Fruit fly (Drosophila melanogaster): ENCODE measurements around the gene Sry-beta.

The Sry-beta gene

dm6 chr3R:30092700-30093044 lies 53.2 kb downstream of the Sry-beta start (continued):
- TF ChIP-seq Gug (GFP tag; IDR thresholded peaks at IDR 0.05) (peak; percentile 78), schlank (tag; optimal IDR thresholded peaks at IDR 0.05) (peak; percentile 81), CG11696 (GFP tag; IDR thresholded peaks at IDR 0.05) (peak; percentile 51), Chrac-16 (GFP tag; optimal IDR thresholded peaks at IDR 0.05) (peak; percentile 81), repo (GFP tag; optimal IDR thresholded peaks at IDR 0.05) (peak; percentile 83), Hr39 (optimal IDR thresholded peaks at IDR 0.05) (no peak), CG12299 (tag; optimal IDR thresholded peaks at IDR 0.05) (peak; percentile 81), CG10654 (GFP tag; optimal IDR thresholded peaks at IDR 0.05) (peak; percentile 80), CG6813 (GFP tag; optimal IDR thresholded peaks at IDR 0.05) (peak; percentile 77), H2.0 (GFP tag; IDR thresholded peaks at IDR 0.05) (peak; percentile 72), br (optimal IDR thresholded peaks at IDR 0.05) (no peak), Ssrp (tag; optimal IDR thresholded peaks at IDR 0.05) (peak; percentile 75), CG6854 (GFP tag; optimal IDR thresholded peaks at IDR 0.05) (peak; percentile 69), CG13624 (GFP tag; optimal IDR thresholded peaks at IDR 0.05) (peak; percentile 89), CG17612 (GFP tag; IDR thresholded peaks at IDR 0.05) (peak; percentile 76), E2f1 (GFP tag; IDR thresholded peaks at IDR 0.05) (peak; percentile 88), chinmo (GFP tag; IDR thresholded peaks at IDR 0.05; ENCODE audit: partially characterized antibody) (0 out of 4 replicates have a peak, but pooled peaks have one; percentile 47), CG18262 (tag; optimal IDR thresholded peaks at IDR 0.05) (peak; percentile 81), CG11723 (GFP tag; optimal IDR thresholded peaks at IDR 0.05) (peak; percentile 2), CG34422 (GFP tag; IDR thresholded peaks at IDR 0.05) (peak; percentile 90), phol (tag; optimal IDR thresholded peaks at IDR 0.05) (peak; percentile 79), cad (GFP tag; optimal IDR thresholded peaks at IDR 0.05) (no peak), Oaz (GFP tag; IDR thresholded peaks at IDR 0.05) (peak; percentile 73), zf30C (GFP tag; optimal IDR thresholded peaks at IDR 0.05) (peak; percentile 69), CG12769 (tag; optimal IDR thresholded peaks at IDR 0.05) (peak; percentile 96), gsb (GFP tag; IDR thresholded peaks at IDR 0.05) (peak; percentile 80), slou (GFP tag; optimal IDR thresholded peaks at IDR 0.05) (no peak), CG11560 (tag; IDR thresholded peaks at IDR 0.05) (peak; percentile 73; the same call in 2 of the 3 replicates), CG3847 (GFP tag; IDR thresholded peaks at IDR 0.05) (peak; percentile 87), kay (GFP tag; optimal IDR thresholded peaks at IDR 0.05) (peak; percentile 69), CG10431 (GFP tag; optimal IDR thresholded peaks at IDR 0.05) (peak; percentile 7), CG18619 (GFP tag; optimal IDR thresholded peaks at IDR 0.05) (peak; percentile 80), pros (GFP tag; optimal IDR thresholded peaks at IDR 0.05) (no peak), CG3281 (GFP tag; optimal IDR thresholded peaks at IDR 0.05) (peak; percentile 84), CTCF (GFP tag; optimal IDR thresholded peaks at IDR 0.05) (peak; percentile 18), CG6272 (GFP tag; IDR thresholded peaks at IDR 0.05) (peak; percentile 74), scrt (GFP tag; optimal IDR thresholded peaks at IDR 0.05) (peak; percentile 78), CG10274 (GFP tag; optimal IDR thresholded peaks at IDR 0.05) (peak; percentile 63), CG4617 (GFP tag; optimal IDR thresholded peaks at IDR 0.05; ENCODE audit: borderline replicate concordance) (peak; percentile 48), CG7928 (GFP tag; optimal IDR thresholded peaks at IDR 0.05) (peak; percentile 54), Six4 (GFP tag; optimal IDR thresholded peaks at IDR 0.05) (peak; percentile 76), ase (GFP tag; IDR thresholded peaks at IDR 0.05) (peak; percentile 79), NC2α (GFP tag; optimal IDR thresholded peaks at IDR 0.05) (peak; percentile 55), org-1 (GFP tag; optimal IDR thresholded peaks at IDR 0.05) (peak; percentile 78), CG31388 (GFP tag; optimal IDR thresholded peaks at IDR 0.05) (peak; percentile 62), D19A (tag; optimal IDR thresholded peaks at IDR 0.05) (peak; percentile 72), chm (GFP tag; IDR thresholded peaks at IDR 0.05) (peak; percentile 87), maf-S (GFP tag; optimal IDR thresholded peaks at IDR 0.05) (peak; percentile 88), ap (GFP tag; IDR thresholded peaks at IDR 0.05) (peak; percentile 78), dmrt99B (tag; optimal IDR thresholded peaks at IDR 0.05) (peak; percentile 87)

Data from whole organism, embryonic.